Fruit fly (Drosophila melanogaster) whole organism, wandering third instar larva: ENCODE data around the gene Pat1.

Source experiments
- Abd-B ChIP-seq: fragments of >200 bp; optimal IDR thresholded peaks from 2 replicates; lab custom pipeline; 2017; ENCODE audit warnings: missing biosample characterization, missing genetic modification characterization
- CG32264 ChIP-seq: fragments of 200-800 bp; sonication (Bioruptor generic); optimal IDR thresholded peaks from 2 replicates; lab custom pipeline; 2016; ENCODE audit warnings: missing biosample characterization, missing genetic modification characterization
- CG9705 ChIP-seq: fragments of 200-800 bp; sonication (Bioruptor generic); optimal IDR thresholded peaks from 2 replicates; lab custom pipeline; 2018; ENCODE audit warnings: missing biosample characterization, mild to moderate bottlenecking, missing genetic modification characterization
- CrebA ChIP-seq: fragments of 200-800 bp; sonication (Bioruptor generic); optimal IDR thresholded peaks from 2 replicates; lab custom pipeline; 2016; ENCODE audit warnings: missing biosample characterization, mild to moderate bottlenecking, missing genetic modification characterization, borderline replicate concordance
- Dfd ChIP-seq: fragments of >200 bp; optimal IDR thresholded peaks from 2 replicates; lab custom pipeline; 2017; ENCODE audit warnings: missing biosample characterization, missing genetic modification characterization
- Dif ChIP-seq: fragments of 200-275, 200-300 bp; sonication (Bioruptor generic); optimal IDR thresholded peaks from 2 replicates; lab custom pipeline; 2018; ENCODE audit warnings: missing biosample characterization, missing genetic modification characterization; ENCODE audit not compliant: partially characterized antibody
- GATAd ChIP-seq: sonication (Bioruptor generic); optimal IDR thresholded peaks from 2 replicates; lab custom pipeline; 2016; ENCODE audit warnings: missing biosample characterization, missing genetic modification characterization
- HLH106 ChIP-seq: fragments of 200-800 bp; optimal IDR thresholded peaks from 3 replicates; lab custom pipeline; 2019; ENCODE audit warnings: missing biosample characterization, mild to moderate bottlenecking, missing genetic modification characterization, moderate library complexity
- Hnf4 ChIP-seq: fragments of 200-800 bp; sonication (Bioruptor generic); optimal IDR thresholded peaks from 2 replicates; lab custom pipeline; 2016; ENCODE audit warnings: missing biosample characterization, mild to moderate bottlenecking, missing genetic modification characterization
- Hr78 ChIP-seq: fragments of >200 bp; optimal IDR thresholded peaks from 2 replicates; lab custom pipeline; 2017; ENCODE audit warnings: missing biosample characterization, missing genetic modification characterization
- Hr83 ChIP-seq: fragments of 200-300 bp; sonication (Bioruptor generic); optimal IDR thresholded peaks from 2 replicates; lab custom pipeline; 2016; ENCODE audit warnings: missing biosample characterization, mild to moderate bottlenecking, missing genetic modification characterization, moderate library complexity; ENCODE audit not compliant: poor library complexity, severe bottlenecking
- Jra ChIP-seq: sonication (Bioruptor generic); optimal IDR thresholded peaks from 2 replicates; lab custom pipeline; 2016; ENCODE audit warnings: missing biosample characterization, missing genetic modification characterization
- Mio ChIP-seq: sonication (Bioruptor generic); optimal IDR thresholded peaks from 2 replicates; lab custom pipeline; 2016; ENCODE audit warnings: missing biosample characterization, missing genetic modification characterization
- Myc ChIP-seq: fragments of >200 bp; optimal IDR thresholded peaks from 2 replicates; lab custom pipeline; 2017
- N ChIP-seq: fragments of >200 bp; optimal IDR thresholded peaks from 2 replicates; lab custom pipeline; 2018; ENCODE audit warnings: missing biosample characterization, missing external identifiers, missing genetic modification characterization
- OdsH ChIP-seq: fragments of 200-800 bp; sonication (Bioruptor generic); optimal IDR thresholded peaks from 2 replicates; lab custom pipeline; 2016; ENCODE audit warnings: missing biosample characterization, mild to moderate bottlenecking, missing genetic modification characterization
- Rel ChIP-seq, 2 experiments: fragments of 200-800 bp; sonication (Bioruptor generic) in 1 of 2; optimal IDR thresholded peaks; 2 replicates in 1 of 2; 3 replicates in 1 of 2; lab custom pipeline; 2016 to 2019; ENCODE audit warnings: mild to moderate bottlenecking in 2 of 2, missing biosample characterization in 2 of 2, missing genetic modification characterization in 2 of 2, moderate library complexity in 1 of 2
- Sp1 ChIP-seq: fragments of 200-800 bp; sonication (Bioruptor generic); optimal IDR thresholded peaks from 3 replicates; lab custom pipeline; 2019; ENCODE audit warnings: missing biosample characterization, mild to moderate bottlenecking, missing genetic modification characterization, moderate library complexity
- Vsx2 ChIP-seq: fragments of 200-300, 225-300 bp; sonication (Bioruptor generic); optimal IDR thresholded peaks from 2 replicates; lab custom pipeline; 2018; ENCODE audit warnings: missing biosample characterization, missing genetic modification characterization; ENCODE audit not compliant: partially characterized antibody
- br ChIP-seq: fragments of 200-800 bp; sonication (Bioruptor generic); optimal IDR thresholded peaks from 2 replicates; lab custom pipeline; 2016; ENCODE audit warnings: missing biosample characterization, missing genetic modification characterization
- brk ChIP-seq: fragments of 200-800 bp; sonication (Bioruptor generic); optimal IDR thresholded peaks from 2 replicates; lab custom pipeline; 2016; ENCODE audit warnings: missing biosample characterization, mild to moderate bottlenecking, missing genetic modification characterization
- dl ChIP-seq, 2 experiments: fragments of 175-275, 200-275 bp in 1 of 2; fragments of 200-275 bp in 1 of 2; sonication (Bioruptor generic); optimal IDR thresholded peaks; lab custom pipeline; 2018; ENCODE audit warnings: mild to moderate bottlenecking in 2 of 2, missing biosample characterization in 2 of 2, missing genetic modification characterization in 2 of 2, moderate library complexity in 2 of 2; ENCODE audit not compliant: partially characterized antibody in 2 of 2, insufficient read depth in 1 of 2
- dmrt93B ChIP-seq: fragments of 200-800 bp; sonication (Bioruptor generic); optimal IDR thresholded peaks from 2 replicates; lab custom pipeline; 2018; ENCODE audit warnings: missing biosample characterization, mild to moderate bottlenecking, missing genetic modification characterization
- dsf ChIP-seq: sonication (Bioruptor generic); optimal IDR thresholded peaks from 2 replicates; lab custom pipeline; 2016; ENCODE audit warnings: missing biosample characterization, missing genetic modification characterization, borderline replicate concordance
- ey ChIP-seq: fragments of 200-800 bp; sonication (Bioruptor generic); optimal IDR thresholded peaks from 2 replicates; lab custom pipeline; 2016; ENCODE audit warnings: missing biosample characterization, missing genetic modification characterization
- foxo ChIP-seq, 2 experiments: fragments of 200-800 bp; sonication (Bioruptor generic); optimal IDR thresholded peaks; 2 replicates in 1 of 2; 3 replicates in 1 of 2; lab custom pipeline; 2016 to 2017; ENCODE audit warnings: missing biosample characterization in 2 of 2, missing genetic modification characterization in 2 of 2
- fru ChIP-seq: fragments of 200-800 bp; sonication (Bioruptor generic); optimal IDR thresholded peaks from 3 replicates; lab custom pipeline; 2016; ENCODE audit warnings: missing biosample characterization, mild to moderate bottlenecking, missing genetic modification characterization
- h ChIP-seq: fragments of 200-800 bp; sonication (Bioruptor generic); optimal IDR thresholded peaks from 3 replicates; lab custom pipeline; 2016; ENCODE audit warnings: missing biosample characterization, mild to moderate bottlenecking, missing genetic modification characterization
- jim ChIP-seq: fragments of 175-275, 200-325 bp; sonication (Bioruptor generic); optimal IDR thresholded peaks from 2 replicates; lab custom pipeline; 2016; ENCODE audit warnings: missing biosample characterization, mild to moderate bottlenecking, missing genetic modification characterization
- lola ChIP-seq: fragments of >200 bp; optimal IDR thresholded peaks from 2 replicates; lab custom pipeline; 2017; ENCODE audit warnings: missing biosample characterization, missing genetic modification characterization
- pan ChIP-seq: fragments of >200 bp; optimal IDR thresholded peaks from 2 replicates; lab custom pipeline; 2017
- psq ChIP-seq: fragments of 200-800 bp; sonication (Bioruptor generic); optimal IDR thresholded peaks from 3 replicates; lab custom pipeline; 2017; ENCODE audit warnings: missing biosample characterization, mild to moderate bottlenecking, missing genetic modification characterization, moderate library complexity
- rgr ChIP-seq: fragments of 200-800 bp; sonication (Bioruptor generic); optimal IDR thresholded peaks from 3 replicates; lab custom pipeline; 2016; ENCODE audit warnings: missing biosample characterization, mild to moderate bottlenecking, missing genetic modification characterization
- sage ChIP-seq: fragments of 200-800 bp; sonication (Bioruptor generic); optimal IDR thresholded peaks from 2 replicates; lab custom pipeline; 2016; ENCODE audit warnings: missing biosample characterization, mild to moderate bottlenecking, missing genetic modification characterization
- sv ChIP-seq: fragments of 200-800 bp; sonication (Bioruptor generic); optimal IDR thresholded peaks from 3 replicates; lab custom pipeline; 2016; ENCODE audit warnings: missing biosample characterization, missing genetic modification characterization
- tai ChIP-seq: sonication (Bioruptor generic); optimal IDR thresholded peaks from 2 replicates; lab custom pipeline; 2016; ENCODE audit warnings: missing biosample characterization, missing genetic modification characterization
- usp ChIP-seq: fragments of >200 bp; optimal IDR thresholded peaks from 2 replicates; lab custom pipeline; 2017; ENCODE audit warnings: missing biosample characterization, missing genetic modification characterization
- woc ChIP-seq: sonication (Bioruptor generic); optimal IDR thresholded peaks from 2 replicates; lab custom pipeline; 2016; ENCODE audit warnings: missing biosample characterization, mild to moderate bottlenecking, missing genetic modification characterization

Gene Pat1

dm6 chrX:6615476-6615875, 24.9 kb downstream of the Pat1 start:
- TF ChIP-seq Vsx2 (no peak), usp (GFP tag; lab: Kevin White, UChicago) (no peak), Jra (no peak), ey (GFP tag; lab: Kevin White, UChicago) (peak; percentile 67), GATAd (GFP tag; lab: Kevin White, UChicago) (no peak), Abd-B (GFP tag; lab: Kevin White, UChicago) (no peak), br (GFP tag; lab: Kevin White, UChicago) (peak; percentile 13), Hr78 (GFP tag; lab: Kevin White, UChicago) (no peak), Dif (GFP tag; lab: Kevin White, UChicago) (no peak), OdsH (peak; percentile 18), brk (GFP tag; lab: Kevin White, UChicago) (no peak), Dfd (GFP tag; lab: Kevin White, UChicago) (no peak), lola (GFP tag; lab: Kevin White, UChicago) (no peak), Mio (GFP tag; lab: Kevin White, UChicago) (no peak), sage (GFP tag; lab: Kevin White, UChicago) (no peak), HLH106 (tag; lab: Kevin White, UChicago) (peak; percentile 22), dsf (no peak), dmrt93B (GFP tag; lab: Kevin White, UChicago) (peak; percentile 21), Hnf4 (no peak), pan (no peak), CrebA (GFP tag; lab: Kevin White, UChicago) (no peak), N (GFP tag; lab: Kevin White, UChicago) (no peak), psq (GFP tag; lab: Kevin White, UChicago) (peak; percentile 14), Myc (lab: Kevin White, UChicago) (no peak), Rel (GFP tag; optimal IDR thresholded peaks at IDR 0.05; lab: Kevin White, UChicago) (no peak), Rel (tag; optimal IDR thresholded peaks at IDR 0.05; lab: Kevin White, UChicago) (no peak), tai (GFP tag; lab: Kevin White, UChicago) (no peak), sv (GFP tag; lab: Kevin White, UChicago) (no peak), Sp1 (GFP tag; lab: Kevin White, UChicago) (no peak), dl (GFP tag; optimal IDR thresholded peaks at IDR 0.05; lab: Kevin White, UChicago; ENCODE audit: insufficient read depth in 1 of 2, partially characterized antibody in 2 of 2) (no peak), CG32264 (no peak), woc (GFP tag; lab: Kevin White, UChicago) (peak; percentile 28), fru (peak; percentile 52), foxo (GFP tag; optimal IDR thresholded peaks at IDR 0.05; lab: Kevin White, UChicago) (peak in 1 of 2 experiments; percentile 62), jim (GFP tag; lab: Kevin White, UChicago) (no peak), CG9705 (GFP tag; lab: Kevin White, UChicago) (no peak), h (GFP tag; lab: Kevin White, UChicago) (peak; percentile 39), rgr (GFP tag; lab: Kevin White, UChicago) (peak; percentile 24), Hr83 (GFP tag; lab: Kevin White, UChicago) (no peak)

- TF ChIP-seq brk (GFP tag; lab: Kevin White, UChicago) (no peak), Sp1 (GFP tag; lab: Kevin White, UChicago) (no peak), psq (GFP tag; lab: Kevin White, UChicago) (no peak), dl (GFP tag; optimal IDR thresholded peaks at IDR 0.05; lab: Kevin White, UChicago; ENCODE audit: insufficient read depth in 1 of 2, partially characterized antibody in 2 of 2) (no peak), ey (GFP tag; lab: Kevin White, UChicago) (no peak), rgr (GFP tag; lab: Kevin White, UChicago) (no peak), CrebA (GFP tag; lab: Kevin White, UChicago) (no peak), h (GFP tag; lab: Kevin White, UChicago) (no peak), sv (GFP tag; lab: Kevin White, UChicago) (no peak), Vsx2 (no peak), tai (GFP tag; lab: Kevin White, UChicago) (no peak)
These were observed 26.2 kb downstream of the Pat1 start for dm6 chrX:6616771-6617170.
